Fruit fly (Drosophila melanogaster) whole organism, embryonic: ENCODE results near the gene Eno.

Experiments used
- Antp ChIP-seq: fragments of 200-800 bp; sonication (Bioruptor generic); optimal IDR thresholded peaks from 3 replicates; lab custom pipeline; 2016; ENCODE audit warnings: missing biosample characterization, missing genetic modification characterization
- Atf3 ChIP-seq: fragments of 200-800 bp; sonication (Bioruptor generic); optimal IDR thresholded peaks from 3 replicates; lab custom pipeline; 2016; ENCODE audit warnings: missing biosample characterization, missing genetic modification characterization
- Bgb ChIP-seq: fragments of 200-800 bp; sonication (Bioruptor generic); IDR thresholded peaks from 2 replicates; pipeline ENCODE4 v1.3.6; 2022; ENCODE audit warnings: missing biosample characterization, missing genetic modification characterization; ENCODE audit not compliant: partially characterized antibody
- C15 ChIP-seq: fragments of 200-800 bp; sonication (Bioruptor generic); IDR thresholded peaks from 3 replicates; pipeline ENCODE4 v1.3.6; 2022; ENCODE audit warnings: missing biosample characterization, missing genetic modification characterization
- CG10462 ChIP-seq: fragments of 200-800 bp; sonication (Bioruptor generic); optimal IDR thresholded peaks from 2 replicates; lab custom pipeline; 2016; ENCODE audit warnings: missing biosample characterization, missing genetic modification characterization
- CG11560 ChIP-seq: fragments of 200-800 bp; sonication (Bioruptor generic); IDR thresholded peaks from 3 replicates; pipeline ENCODE4 v1.3.6; 2022; ENCODE audit warnings: missing biosample characterization, missing genetic modification characterization
- CG1233 ChIP-seq: fragments of 200-800 bp; sonication (Bioruptor generic); optimal IDR thresholded peaks from 4 replicates; lab custom pipeline; 2018; ENCODE audit warnings: missing biosample characterization, mild to moderate bottlenecking, missing genetic modification characterization
- CG12659 ChIP-seq: fragments of 200-800 bp; sonication (Bioruptor generic); optimal IDR thresholded peaks from 3 replicates; lab custom pipeline; 2017; ENCODE audit warnings: mild to moderate bottlenecking, missing biosample characterization, missing genetic modification reagents, missing genetic modification characterization
- CG13424 ChIP-seq: fragments of 200-800 bp; sonication (Bioruptor generic); optimal IDR thresholded peaks from 2 replicates; lab custom pipeline; 2019; ENCODE audit warnings: missing biosample characterization, mild to moderate bottlenecking, missing genetic modification characterization, moderate library complexity
- CG14667 ChIP-seq: fragments of 200-800 bp; sonication (Bioruptor generic); IDR thresholded peaks from 2 replicates; pipeline ENCODE4 v1.3.6; 2022; ENCODE audit warnings: missing biosample characterization, missing genetic modification characterization
- CG15073 ChIP-seq: fragments of 200-800 bp; sonication (Bioruptor generic); optimal IDR thresholded peaks from 2 replicates; lab custom pipeline; 2016; ENCODE audit warnings: missing biosample characterization, missing genetic modification characterization
- CG1602 ChIP-seq: fragments of 200-800 bp; sonication (Bioruptor generic); optimal IDR thresholded peaks from 3 replicates; lab custom pipeline; 2016; ENCODE audit warnings: missing biosample characterization, missing genetic modification characterization
- CG1603 ChIP-seq: fragments of 200-800 bp; sonication (Bioruptor generic); optimal IDR thresholded peaks from 2 replicates; lab custom pipeline; 2019; ENCODE audit warnings: missing biosample characterization, mild to moderate bottlenecking, missing genetic modification characterization, moderate library complexity
- CG16815 ChIP-seq: fragments of 200-800 bp; sonication (Bioruptor generic); optimal IDR thresholded peaks from 3 replicates; lab custom pipeline; 2017; ENCODE audit warnings: missing biosample characterization, mild to moderate bottlenecking, missing genetic modification characterization
- CG17359 ChIP-seq: fragments of 200-800 bp; sonication (Bioruptor generic); optimal IDR thresholded peaks from 3 replicates; lab custom pipeline; 2018; ENCODE audit warnings: missing biosample characterization, mild to moderate bottlenecking, missing genetic modification characterization, moderate library complexity
- CG17361 ChIP-seq: fragments of 200-800 bp; sonication (Bioruptor generic); IDR thresholded peaks from 3 replicates; pipeline ENCODE4 v1.3.6; 2022; ENCODE audit warnings: missing biosample characterization, missing genetic modification characterization
- CG17829 ChIP-seq: fragments of 200-800 bp; optimal IDR thresholded peaks from 2 replicates; lab custom pipeline; 2019; ENCODE audit warnings: missing biosample characterization, mild to moderate bottlenecking, missing genetic modification characterization, moderate library complexity
- CG33213 ChIP-seq: fragments of 200-800 bp; sonication (Bioruptor generic); optimal IDR thresholded peaks from 3 replicates; lab custom pipeline; 2016; ENCODE audit warnings: missing biosample characterization, missing genetic modification characterization
- CG33557 ChIP-seq: fragments of 200-800 bp; sonication (Bioruptor generic); optimal IDR thresholded peaks from 2 replicates; lab custom pipeline; 2019; ENCODE audit warnings: missing biosample characterization, mild to moderate bottlenecking, missing genetic modification characterization, moderate library complexity
- CG8388 ChIP-seq: fragments of 200-800 bp; sonication (Bioruptor generic); optimal IDR thresholded peaks from 2 replicates; lab custom pipeline; 2019; ENCODE audit warnings: missing biosample characterization, mild to moderate bottlenecking, missing genetic modification characterization, moderate library complexity
- CG9437 ChIP-seq: fragments of 200-800 bp; sonication (Bioruptor generic); optimal IDR thresholded peaks from 2 replicates; lab custom pipeline; 2018; ENCODE audit warnings: missing biosample characterization, mild to moderate bottlenecking, missing genetic modification characterization
- Chrac-16 ChIP-seq: fragments of 200-800 bp; sonication (Bioruptor generic); optimal IDR thresholded peaks from 3 replicates; lab custom pipeline; 2016; ENCODE audit warnings: missing biosample characterization, missing genetic modification characterization
- CrebB ChIP-seq: fragments of 200-800 bp; sonication (Bioruptor generic); optimal IDR thresholded peaks from 3 replicates; lab custom pipeline; 2018; ENCODE audit warnings: missing biosample characterization, mild to moderate bottlenecking, missing genetic modification characterization
- Dip3 ChIP-seq: fragments of 200-800 bp; sonication (Bioruptor generic); optimal IDR thresholded peaks from 3 replicates; lab custom pipeline; 2016; ENCODE audit warnings: missing biosample characterization, missing genetic modification characterization
- HLHmδ ChIP-seq: fragments of 200-800 bp; sonication (Bioruptor generic); optimal IDR thresholded peaks from 2 replicates; lab custom pipeline; 2018; ENCODE audit warnings: missing biosample characterization, mild to moderate bottlenecking, missing genetic modification characterization, moderate library complexity
- Hr3 ChIP-seq: fragments of 200-800 bp; sonication (Bioruptor generic); optimal IDR thresholded peaks from 3 replicates; lab custom pipeline; 2016; ENCODE audit warnings: missing biosample characterization, missing genetic modification characterization
- Kr ChIP-seq: fragments of 200-800 bp; sonication (Bioruptor generic); optimal IDR thresholded peaks from 2 replicates; lab custom pipeline; 2017; ENCODE audit warnings: missing biosample characterization, mild to moderate bottlenecking, missing genetic modification characterization
- Mad ChIP-seq: fragments of 200-800 bp; sonication (Bioruptor generic); optimal IDR thresholded peaks from 2 replicates; lab custom pipeline; 2016; ENCODE audit warnings: missing biosample characterization, missing genetic modification characterization
- Meics ChIP-seq: fragments of 200-800 bp; sonication (Bioruptor generic); optimal IDR thresholded peaks from 2 replicates; lab custom pipeline; 2017; ENCODE audit warnings: missing biosample characterization, mild to moderate bottlenecking, missing genetic modification characterization
- Vsx1 ChIP-seq: fragments of 200-800 bp; sonication (Bioruptor generic); optimal IDR thresholded peaks from 2 replicates; lab custom pipeline; 2017; ENCODE audit warnings: missing biosample characterization, mild to moderate bottlenecking, missing genetic modification characterization, missing genetic modification reagents
- ash1 ChIP-seq: fragments of 200-800 bp; sonication (Bioruptor generic); optimal IDR thresholded peaks from 2 replicates; lab custom pipeline; 2018; ENCODE audit warnings: missing biosample characterization, mild to moderate bottlenecking, missing genetic modification characterization
- ato ChIP-seq: fragments of 200-800 bp; sonication (Bioruptor generic); IDR thresholded peaks from 2 replicates; pipeline ENCODE4 v1.3.6; 2022; ENCODE audit warnings: missing biosample characterization, missing genetic modification characterization; ENCODE audit not compliant: partially characterized antibody
- bcd ChIP-seq: fragments of 200-800 bp; sonication (Bioruptor generic); optimal IDR thresholded peaks from 2 replicates; lab custom pipeline; 2017; ENCODE audit warnings: missing biosample characterization, mild to moderate bottlenecking, missing genetic modification characterization
- btn ChIP-seq: fragments of 200-800 bp; sonication (Bioruptor generic); optimal IDR thresholded peaks from 2 replicates; lab custom pipeline; 2016; ENCODE audit warnings: missing biosample characterization, missing genetic modification characterization
- cad ChIP-seq: fragments of >200 bp; optimal IDR thresholded peaks from 2 replicates; lab custom pipeline; 2017; ENCODE audit warnings: missing biosample characterization, missing genetic modification characterization
- croc ChIP-seq: fragments of 200-800 bp; sonication (Bioruptor generic); conservative IDR thresholded peaks from 3 replicates; pipeline ENCODE4 v1.3.6; 2022; ENCODE audit warnings: missing biosample characterization, missing genetic modification characterization
- dimm ChIP-seq: fragments of 200-800 bp; sonication (Bioruptor generic); IDR thresholded peaks from 2 replicates; pipeline ENCODE4 v1.3.6; 2022; ENCODE audit warnings: missing biosample characterization, missing genetic modification characterization
- dmrt11E ChIP-seq: fragments of 200-800 bp; sonication (Bioruptor generic); optimal IDR thresholded peaks from 3 replicates; lab custom pipeline; 2018; ENCODE audit warnings: missing biosample characterization, mild to moderate bottlenecking, missing genetic modification characterization, moderate library complexity
- ftz-f1 ChIP-seq: fragments of 200-800 bp; sonication (Bioruptor generic); optimal IDR thresholded peaks from 2 replicates; lab custom pipeline; 2016; ENCODE audit warnings: missing biosample characterization, missing genetic modification characterization
- fu2 ChIP-seq: fragments of 200-800 bp; sonication (Bioruptor generic); optimal IDR thresholded peaks from 2 replicates; lab custom pipeline; 2016; ENCODE audit warnings: missing biosample characterization, missing genetic modification characterization
- gcm2 ChIP-seq: fragments of 200-800 bp; sonication (Bioruptor generic); optimal IDR thresholded peaks from 2 replicates; lab custom pipeline; 2016; ENCODE audit warnings: missing biosample characterization, missing genetic modification characterization
- gsb-n ChIP-seq: fragments of 200-800 bp; sonication (Bioruptor generic); optimal IDR thresholded peaks from 3 replicates; lab custom pipeline; 2018; ENCODE audit warnings: missing biosample characterization, mild to moderate bottlenecking, missing genetic modification characterization
- jigr1 ChIP-seq: fragments of 200-800 bp; sonication (Bioruptor generic); IDR thresholded peaks from 3 replicates; pipeline ENCODE4 v1.3.6; 2022; ENCODE audit warnings: missing biosample characterization, missing genetic modification characterization
- kni ChIP-seq: fragments of 200-800 bp; sonication (Bioruptor generic); optimal IDR thresholded peaks from 3 replicates; lab custom pipeline; 2017; ENCODE audit warnings: mild to moderate bottlenecking, missing biosample characterization, missing genetic modification reagents, missing genetic modification characterization
- pan ChIP-seq, 4 experiments: fragments of >200 bp in 3 of 4; fragments of 200-800 bp in 1 of 4; sonication (Bioruptor generic) in 1 of 4; optimal IDR thresholded peaks in 3 of 4; IDR thresholded peaks in 1 of 4; 2 replicates each; pipeline versions ENCODE4 v1.3.6 to Lab custom; 2017 to 2022; ENCODE audit warnings: missing biosample characterization in 2 of 4, missing genetic modification characterization in 2 of 4, mixed read lengths in 1 of 4
- ranshi ChIP-seq: fragments of 200-800 bp; sonication (Bioruptor generic); IDR thresholded peaks from 2 replicates; pipeline ENCODE4 v1.3.6; 2022; ENCODE audit warnings: missing biosample characterization, missing genetic modification characterization
- repo ChIP-seq: fragments of 200-800 bp; sonication (Bioruptor generic); optimal IDR thresholded peaks from 2 replicates; lab custom pipeline; 2016; ENCODE audit warnings: missing biosample characterization, missing genetic modification characterization
- schlank ChIP-seq: fragments of 200-800 bp; sonication (Bioruptor generic); optimal IDR thresholded peaks from 2 replicates; lab custom pipeline; 2018; ENCODE audit warnings: missing biosample characterization, mild to moderate bottlenecking, missing genetic modification characterization
- sens ChIP-seq: fragments of 200-800 bp; sonication (Bioruptor generic); peaks from one replicate; lab custom pipeline; 2016; ENCODE audit warnings: missing biosample characterization, missing genetic modification characterization
- twi ChIP-seq: fragments of 200-800 bp; optimal IDR thresholded peaks from 2 replicates; lab custom pipeline; 2019; ENCODE audit warnings: missing biosample characterization, mild to moderate bottlenecking, missing genetic modification characterization, moderate library complexity
- wek ChIP-seq: fragments of 200-800 bp; sonication (Bioruptor generic); optimal IDR thresholded peaks from 3 replicates; lab custom pipeline; 2018; ENCODE audit warnings: missing biosample characterization, mild to moderate bottlenecking, missing genetic modification characterization, moderate library complexity

Eno gene

DNA sequence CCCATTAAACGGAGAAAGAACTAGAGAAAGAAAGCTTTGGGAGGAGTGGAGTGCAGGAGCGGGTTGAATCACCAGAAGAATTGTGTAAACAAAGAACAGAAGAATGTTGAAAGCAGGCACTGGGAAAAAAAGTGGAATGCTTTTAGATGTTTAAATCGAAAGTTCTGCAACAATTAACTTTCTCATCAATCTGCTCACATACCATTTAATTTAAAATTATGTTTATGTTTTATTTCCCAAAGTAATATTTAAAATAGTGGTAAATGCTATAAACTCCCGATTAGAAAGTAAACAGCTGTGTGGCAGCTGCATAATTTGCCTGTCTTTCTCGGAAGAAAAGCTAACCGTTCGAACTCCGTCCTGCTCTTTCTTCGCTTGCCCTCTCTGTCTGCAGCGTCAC, 8.6 kb upstream of the Eno start (continued):
- TF ChIP-seq CG13424 (tag; lab: Kevin White, UChicago) (peak; percentile 4), Bgb (GFP tag; lab: Robert Waterston, UW) (no peak), pan (optimal IDR thresholded peaks at IDR 0.05; lab: Kevin White, UChicago) (no peak), pan (GFP tag; optimal IDR thresholded peaks at IDR 0.05 in 1 of 2, IDR thresholded peaks at IDR 0.05 in 1 of 2) (peak in 1 of 2 experiments; percentile 20), CG14667 (GFP tag; lab: Robert Waterston, UW) (no peak), CG17361 (GFP tag; lab: Robert Waterston, UW) (peak; percentile 39; the same call in 1 of the 3 replicates), CG1603 (tag; lab: Kevin White, UChicago) (peak; percentile 56), CG11560 (no peak), btn (GFP tag; lab: Kevin White, UChicago) (no peak), CG17359 (peak; percentile 45), CG10462 (GFP tag; lab: Kevin White, UChicago) (no peak), CG17829 (tag; lab: Kevin White, UChicago) (peak; percentile 20), ftz-f1 (GFP tag; lab: Kevin White, UChicago) (no peak), CG33557 (GFP tag; lab: Kevin White, UChicago) (no peak), Hr3 (GFP tag; lab: Kevin White, UChicago) (peak; percentile 7), Atf3 (GFP tag; lab: Kevin White, UChicago) (no peak), dmrt11E (no peak), ash1 (no peak), gcm2 (GFP tag; lab: Kevin White, UChicago) (no peak), Antp (GFP tag; lab: Kevin White, UChicago) (no peak), dimm (GFP tag; lab: Robert Waterston, UW) (no peak), bcd (GFP tag; lab: Kevin White, UChicago) (no peak), Meics (GFP tag; lab: Kevin White, UChicago) (no peak), C15 (no peak), CG1233 (no peak), sens (peak; percentile 51), CG12659 (GFP tag; lab: Kevin White, UChicago) (no peak), HLHmδ (no peak), Chrac-16 (GFP tag; lab: Kevin White, UChicago) (no peak), CG8388 (GFP tag; lab: Kevin White, UChicago) (peak; percentile 26), twi (tag; lab: Kevin White, UChicago) (peak; percentile 17), wek (no peak), repo (no peak), schlank (tag; lab: Kevin White, UChicago) (no peak), Vsx1 (GFP tag; lab: Kevin White, UChicago) (no peak), CG9437 (no peak), CG33213 (GFP tag; lab: Kevin White, UChicago) (no peak), croc (GFP tag; lab: Robert Waterston, UW) (0 out of 3 replicates have a peak, but pooled peaks have one; percentile 15), ato (GFP tag; lab: Robert Waterston, UW) (no peak), ranshi (GFP tag; lab: Robert Waterston, UW) (no peak), CrebB (tag; lab: Kevin White, UChicago) (no peak), Dip3 (GFP tag; lab: Kevin White, UChicago) (no peak), cad (GFP tag; lab: Kevin White, UChicago) (no peak), CG1602 (no peak), CG16815 (GFP tag; lab: Kevin White, UChicago) (no peak), kni (GFP tag; lab: Kevin White, UChicago) (no peak), gsb-n (tag; lab: Kevin White, UChicago) (peak; percentile 43), fu2 (no peak), jigr1 (no peak), Mad (GFP tag; lab: Kevin White, UChicago) (no peak), Kr (GFP tag; lab: Kevin White, UChicago) (no peak), CG15073 (GFP tag; lab: Kevin White, UChicago) (no peak)
